Fruit fly (Drosophila melanogaster) whole organism, embryonic: Measurements from ENCODE around the gene RAF2.

Experiments
- Adf1 ChIP-seq: fragments of 200-800 bp; sonication (Bioruptor generic); IDR thresholded peaks from 2 replicates; pipeline ENCODE4 v1.3.6; 2022; ENCODE audit warnings: missing biosample characterization, missing genetic modification characterization
- Atf6 ChIP-seq: fragments of 200-800 bp; sonication (Bioruptor generic); IDR thresholded peaks from 2 replicates; pipeline ENCODE4 v1.3.6; 2022; ENCODE audit warnings: missing biosample characterization, missing genetic modification characterization
- Bgb ChIP-seq: fragments of 200-800 bp; sonication (Bioruptor generic); IDR thresholded peaks from 2 replicates; pipeline ENCODE4 v1.3.6; 2022; ENCODE audit warnings: missing biosample characterization, missing genetic modification characterization; ENCODE audit not compliant: partially characterized antibody
- Bteb2 ChIP-seq: fragments of 200-800 bp; sonication (Bioruptor generic); optimal IDR thresholded peaks from 2 replicates; lab custom pipeline; 2016; ENCODE audit warnings: missing biosample characterization, missing genetic modification characterization
- CG11696 ChIP-seq: fragments of 200-800 bp; sonication (Bioruptor generic); IDR thresholded peaks from 2 replicates; pipeline ENCODE4 v1.3.6; 2022; ENCODE audit warnings: missing biosample characterization, missing genetic modification characterization
- CG12391 ChIP-seq: fragments of 200-800 bp; sonication (Bioruptor generic); optimal IDR thresholded peaks from 3 replicates; lab custom pipeline; 2018; ENCODE audit warnings: missing biosample characterization, mild to moderate bottlenecking, missing genetic modification characterization, moderate library complexity
- CG13775 ChIP-seq: fragments of 200-800 bp; sonication (Bioruptor generic); optimal IDR thresholded peaks from 3 replicates; lab custom pipeline; 2017; ENCODE audit warnings: missing biosample characterization, mild to moderate bottlenecking, missing genetic modification characterization
- CG14050 ChIP-seq: fragments of 200-800 bp; sonication (Bioruptor generic); IDR thresholded peaks from 3 replicates; pipeline ENCODE4 v1.3.6; 2022; ENCODE audit warnings: missing biosample characterization, missing genetic modification characterization
- CG15011 ChIP-seq: fragments of 200-800 bp; sonication (Bioruptor generic); optimal IDR thresholded peaks from 3 replicates; lab custom pipeline; 2018; ENCODE audit warnings: missing biosample characterization, mild to moderate bottlenecking, missing genetic modification characterization
- CG15479 ChIP-seq: fragments of 200-800 bp; sonication (Bioruptor generic); optimal IDR thresholded peaks from 3 replicates; lab custom pipeline; 2019; ENCODE audit warnings: missing biosample characterization, mild to moderate bottlenecking, missing genetic modification characterization, moderate library complexity
- CG16779 ChIP-seq: fragments of 200-800 bp; sonication (Bioruptor generic); IDR thresholded peaks from 2 replicates; pipeline ENCODE4 v1.3.6; 2022; ENCODE audit warnings: missing biosample characterization, missing genetic modification characterization
- CG16815 ChIP-seq: fragments of 200-800 bp; sonication (Bioruptor generic); optimal IDR thresholded peaks from 3 replicates; lab custom pipeline; 2017; ENCODE audit warnings: missing biosample characterization, mild to moderate bottlenecking, missing genetic modification characterization
- CG17912 ChIP-seq: fragments of 200-800 bp; sonication (Bioruptor generic); optimal IDR thresholded peaks from 2 replicates; lab custom pipeline; 2018; ENCODE audit warnings: missing biosample characterization, mild to moderate bottlenecking, missing genetic modification characterization
- CG1832 ChIP-seq: fragments of 200-800 bp; sonication (Bioruptor generic); optimal IDR thresholded peaks from 2 replicates; lab custom pipeline; 2017; ENCODE audit warnings: missing biosample characterization, mild to moderate bottlenecking, missing genetic modification characterization, inconsistent platforms
- CG3847 ChIP-seq: fragments of 200-800 bp; sonication (Bioruptor generic); IDR thresholded peaks from 2 replicates; pipeline ENCODE4 v1.3.6; 2022; ENCODE audit warnings: missing biosample characterization, missing genetic modification characterization
- CG4617 ChIP-seq: fragments of 200-800 bp; sonication (Bioruptor generic); optimal IDR thresholded peaks from 3 replicates; lab custom pipeline; 2016; ENCODE audit warnings: missing biosample characterization, missing genetic modification characterization, borderline replicate concordance
- CG5180 ChIP-seq: fragments of 200-800 bp; sonication (Bioruptor generic); optimal IDR thresholded peaks from 3 replicates; lab custom pipeline; 2017; ENCODE audit warnings: missing biosample characterization, missing genetic modification characterization, mild to moderate bottlenecking, moderate library complexity, missing genetic modification reagents
- CG6791 ChIP-seq: fragments of 200-800 bp; sonication (Bioruptor generic); IDR thresholded peaks from 3 replicates; pipeline ENCODE4 v1.3.6; 2022; ENCODE audit warnings: missing biosample characterization, missing genetic modification characterization; ENCODE audit not compliant: partially characterized antibody
- Deaf1 ChIP-seq: fragments of 200-800 bp; optimal IDR thresholded peaks from 3 replicates; lab custom pipeline; 2019; ENCODE audit warnings: missing biosample characterization, mild to moderate bottlenecking, missing genetic modification characterization, moderate library complexity
- Drgx ChIP-seq: fragments of 200-800 bp; sonication (Bioruptor generic); IDR thresholded peaks from 2 replicates; pipeline ENCODE4 v1.3.6; 2022; ENCODE audit warnings: missing biosample characterization, missing genetic modification characterization
- Gsc ChIP-seq: fragments of 200-800 bp; sonication (Bioruptor generic); IDR thresholded peaks from 2 replicates; pipeline ENCODE4 v1.3.6; 2022; ENCODE audit warnings: missing biosample characterization, missing genetic modification characterization
- H2.0 ChIP-seq: fragments of 200-800 bp; sonication (Bioruptor generic); IDR thresholded peaks from 2 replicates; pipeline ENCODE4 v1.3.6; 2022; ENCODE audit warnings: missing biosample characterization, missing genetic modification characterization
- HLH54F ChIP-seq: fragments of 200-800 bp; sonication (Bioruptor generic); optimal IDR thresholded peaks from 3 replicates; lab custom pipeline; 2016; ENCODE audit warnings: missing biosample characterization, missing genetic modification characterization
- Hr39 ChIP-seq: fragments of >200 bp; optimal IDR thresholded peaks from 2 replicates; lab custom pipeline; 2017
- Kr ChIP-seq: fragments of 200-800 bp; sonication (Bioruptor generic); optimal IDR thresholded peaks from 2 replicates; lab custom pipeline; 2017; ENCODE audit warnings: missing biosample characterization, mild to moderate bottlenecking, missing genetic modification characterization
- Myb ChIP-seq: fragments of 200-800 bp; sonication (Bioruptor generic); optimal IDR thresholded peaks from 2 replicates; lab custom pipeline; 2016; ENCODE audit warnings: missing biosample characterization, missing genetic modification characterization
- NFAT ChIP-seq: fragments of 200-800 bp; sonication (Bioruptor generic); IDR thresholded peaks from 2 replicates; pipeline ENCODE4 v1.3.6; 2022; ENCODE audit warnings: missing biosample characterization, missing genetic modification characterization
- Opbp ChIP-seq: fragments of 200-800 bp; sonication (Bioruptor generic); IDR thresholded peaks from 3 replicates; pipeline ENCODE4 v1.3.6; 2022; ENCODE audit warnings: missing biosample characterization, missing genetic modification characterization; ENCODE audit not compliant: partially characterized antibody
- Sry-β ChIP-seq: fragments of 200-800 bp; sonication (Bioruptor generic); optimal IDR thresholded peaks from 2 replicates; lab custom pipeline; 2018; ENCODE audit warnings: missing biosample characterization, mild to moderate bottlenecking, missing genetic modification characterization, moderate library complexity
- Stat92E ChIP-seq, 3 experiments: fragments of >200 bp in 2 of 3; fragments of 200-800 bp in 1 of 3; sonication (Bioruptor generic) in 1 of 3; optimal IDR thresholded peaks; 2 replicates each; lab custom pipeline; 2017 to 2019; ENCODE audit warnings: missing biosample characterization in 3 of 3, missing genetic modification characterization in 3 of 3, mild to moderate bottlenecking in 1 of 3, moderate library complexity in 1 of 3
- Trl ChIP-seq, 3 experiments: fragments of >200 bp in 2 of 3; fragments of 200-800 bp in 1 of 3; sonication (Bioruptor generic) in 1 of 3; optimal IDR thresholded peaks; 2 replicates in 1 of 3; 3 replicates in 2 of 3; lab custom pipeline; 2016 to 2017; ENCODE audit warnings: missing biosample characterization in 1 of 3, missing genetic modification characterization in 1 of 3
- ara ChIP-seq: fragments of 200-800 bp; sonication (Bioruptor generic); IDR thresholded peaks from 2 replicates; pipeline ENCODE4 v1.3.6; 2022; ENCODE audit warnings: missing biosample characterization, missing genetic modification characterization
- cad ChIP-seq: fragments of >200 bp; optimal IDR thresholded peaks from 2 replicates; lab custom pipeline; 2017; ENCODE audit warnings: missing biosample characterization, missing genetic modification characterization
- cg ChIP-seq: fragments of 200-800 bp; sonication (Bioruptor generic); optimal IDR thresholded peaks from 3 replicates; lab custom pipeline; 2019; ENCODE audit warnings: missing biosample characterization, mild to moderate bottlenecking, missing genetic modification characterization, moderate library complexity
- chinmo ChIP-seq: fragments of 200-800 bp; sonication (Bioruptor generic); IDR thresholded peaks from 4 replicates; pipeline ENCODE4 v1.3.6; 2022; ENCODE audit warnings: missing biosample characterization, missing genetic modification characterization; ENCODE audit not compliant: partially characterized antibody
- chm ChIP-seq: fragments of 200-800 bp; sonication (Bioruptor generic); IDR thresholded peaks from 2 replicates; pipeline ENCODE4 v1.3.6; 2022; ENCODE audit warnings: missing biosample characterization, missing genetic modification characterization
- crol ChIP-seq: fragments of 200-800 bp; sonication (Bioruptor generic); IDR thresholded peaks from 2 replicates; pipeline ENCODE4 v1.3.6; 2022; ENCODE audit warnings: missing biosample characterization, missing genetic modification characterization
- ewg ChIP-seq: fragments of 200-800 bp; sonication (Bioruptor generic); optimal IDR thresholded peaks from 3 replicates; lab custom pipeline; 2017; ENCODE audit warnings: mild to moderate bottlenecking, missing biosample characterization, missing genetic modification reagents, missing genetic modification characterization
- eyg ChIP-seq: fragments of 200-800 bp; sonication (Bioruptor generic); optimal IDR thresholded peaks from 3 replicates; lab custom pipeline; 2016; ENCODE audit warnings: missing biosample characterization, missing genetic modification characterization
- fd102C ChIP-seq: fragments of 200-800 bp; sonication (Bioruptor generic); optimal IDR thresholded peaks from 2 replicates; lab custom pipeline; 2018; ENCODE audit warnings: missing biosample characterization, mild to moderate bottlenecking, missing genetic modification characterization, moderate library complexity
- p53 ChIP-seq: fragments of 200-800 bp; sonication (Bioruptor generic); optimal IDR thresholded peaks from 2 replicates; lab custom pipeline; 2016; ENCODE audit warnings: missing biosample characterization, missing genetic modification characterization
- pho ChIP-seq: fragments of 200-800 bp; sonication (Bioruptor generic); optimal IDR thresholded peaks from 2 replicates; lab custom pipeline; 2016; ENCODE audit warnings: missing biosample characterization, missing genetic modification characterization
- scrt ChIP-seq: fragments of 200-800 bp; sonication (Bioruptor generic); optimal IDR thresholded peaks from 2 replicates; lab custom pipeline; 2018; ENCODE audit warnings: missing biosample characterization, mild to moderate bottlenecking, missing genetic modification characterization, moderate library complexity
- sens ChIP-seq: fragments of 200-800 bp; sonication (Bioruptor generic); peaks from one replicate; lab custom pipeline; 2016; ENCODE audit warnings: missing biosample characterization, missing genetic modification characterization
- twi ChIP-seq: fragments of 200-800 bp; optimal IDR thresholded peaks from 2 replicates; lab custom pipeline; 2019; ENCODE audit warnings: missing biosample characterization, mild to moderate bottlenecking, missing genetic modification characterization, moderate library complexity
- yki ChIP-seq: fragments of >200 bp; optimal IDR thresholded peaks from 3 replicates; lab custom pipeline; 2018
- zen ChIP-seq: fragments of 200-800 bp; sonication (Bioruptor generic); optimal IDR thresholded peaks from 3 replicates; lab custom pipeline; 2018; ENCODE audit warnings: missing biosample characterization, mild to moderate bottlenecking, missing genetic modification characterization, moderate library complexity
- zf30C ChIP-seq: fragments of 200-800 bp; sonication (Bioruptor generic); optimal IDR thresholded peaks from 3 replicates; lab custom pipeline; 2018; ENCODE audit warnings: missing biosample characterization, mild to moderate bottlenecking, missing genetic modification characterization

The RAF2 gene

dm6 chr3L:16410234-16411119 lies 24.4 kb downstream of the RAF2 start:
- no peak for TF ChIP-seq CG4617 (GFP tag; lab: Kevin White, UChicago)
- TF ChIP-seq CG6791: 0 out of 3 replicates have a peak, but pooled peaks have one; percentile 7
- no peak for TF ChIP-seq Bteb2 (GFP tag; lab: Kevin White, UChicago)
- no peak for TF ChIP-seq Hr39 (lab: Kevin White, UChicago)
- TF ChIP-seq Deaf1 (tag; lab: Kevin White, UChicago): peak; percentile 36
- no peak for TF ChIP-seq Gsc (GFP tag; lab: Robert Waterston, UW)
- TF ChIP-seq Myb (GFP tag; lab: Kevin White, UChicago): no peak
- TF ChIP-seq CG15479 (GFP tag; lab: Kevin White, UChicago): peak; percentile 66
- TF ChIP-seq scrt (GFP tag; lab: Kevin White, UChicago): peak; percentile 63
- TF ChIP-seq p53 (GFP tag; lab: Kevin White, UChicago): no peak
- no peak for TF ChIP-seq CG5180 (GFP tag; lab: Kevin White, UChicago)
- 0 out of 3 replicates have a peak, but pooled peaks have one; percentile 34 for TF ChIP-seq Opbp (GFP tag; lab: Robert Waterston, UW)
- TF ChIP-seq CG14050 (GFP tag; lab: Robert Waterston, UW): no peak
- TF ChIP-seq zf30C (GFP tag; lab: Kevin White, UChicago): peak; percentile 76
- TF ChIP-seq cad (GFP tag; lab: Kevin White, UChicago): peak; percentile 63
- TF ChIP-seq Stat92E (GFP tag; optimal IDR thresholded peaks at IDR 0.05; lab: Kevin White, UChicago): no peak
- no peak for TF ChIP-seq CG17912 (GFP tag; lab: Kevin White, UChicago)
- TF ChIP-seq HLH54F: peak; percentile 21
- TF ChIP-seq Atf6: no peak
- TF ChIP-seq Sry-β (GFP tag; lab: Kevin White, UChicago): no peak
- peak; percentile 82 for TF ChIP-seq Drgx (GFP tag; lab: Robert Waterston, UW)
- TF ChIP-seq yki (lab: Kevin White, UChicago): peak; percentile 21
- peak; percentile 32; the same call in 1 of the 2 replicates for TF ChIP-seq Adf1
- no peak for TF ChIP-seq H2.0
- TF ChIP-seq sens (GFP tag; lab: Kevin White, UChicago): peak; percentile 80
- peak; percentile 94 for TF ChIP-seq ewg
- peak; percentile 10; the same call in 1 of the 2 replicates for TF ChIP-seq chm (GFP tag; lab: Robert Waterston, UW)
- peak; percentile 57; the same call in 1 of the 4 replicates for TF ChIP-seq chinmo (GFP tag; lab: Robert Waterston, UW)
- TF ChIP-seq Trl (optimal IDR thresholded peaks at IDR 0.05; lab: Kevin White, UChicago): peak; percentile 73 to 89
- no peak for TF ChIP-seq Trl (GFP tag; optimal IDR thresholded peaks at IDR 0.05; lab: Kevin White, UChicago)
- no peak for TF ChIP-seq CG11696 (GFP tag; lab: Robert Waterston, UW)
- no peak for TF ChIP-seq CG15011 (GFP tag; lab: Kevin White, UChicago)
- TF ChIP-seq Bgb (GFP tag; lab: Robert Waterston, UW): peak; percentile 21; the same call in 1 of the 2 replicates
- TF ChIP-seq fd102C (GFP tag; lab: Kevin White, UChicago): no peak
- no peak for TF ChIP-seq pho (GFP tag; lab: Kevin White, UChicago)
- no peak for TF ChIP-seq ara (GFP tag; lab: Robert Waterston, UW)
- TF ChIP-seq zen (tag; lab: Kevin White, UChicago): peak; percentile 78
- TF ChIP-seq crol (GFP tag; lab: Robert Waterston, UW): peak; percentile 93
- no peak for TF ChIP-seq CG13775 (GFP tag; lab: Kevin White, UChicago)
- TF ChIP-seq eyg: no peak
- TF ChIP-seq CG1832 (GFP tag; lab: Kevin White, UChicago): peak; percentile 42
- no peak for TF ChIP-seq CG16815
- 0 out of 2 replicates have a peak, but pooled peaks have one; percentile 69 for TF ChIP-seq CG16779 (GFP tag; lab: Robert Waterston, UW)
- TF ChIP-seq Kr: peak; percentile 89
- no peak for TF ChIP-seq CG12391 (tag; lab: Kevin White, UChicago)
- peak; percentile 66 for TF ChIP-seq twi (tag; lab: Kevin White, UChicago)
- TF ChIP-seq cg (GFP tag; lab: Kevin White, UChicago): peak; percentile 87
- 0 out of 2 replicates have a peak, but pooled peaks have one; percentile 36 for TF ChIP-seq NFAT
- no peak for TF ChIP-seq CG3847
